Worm (Caenorhabditis elegans): ENCODE data around the gene F13H6.5.

The F13H6.5 gene

ce11 chrV:6390163-6390562 is 15.4 kb upstream of the F13H6.5 start, which contains the start of gene F57F4.1:
Gene F57F4.1, plus strand, starts transcription at chrV:6390463.
- TF ChIP-seq ztf-6 (GFP tag; IDR thresholded peaks at IDR 0.05) = no peak
- TF ChIP-seq F52B5.7 (tag; optimal IDR thresholded peaks at IDR 0.05) = no peak
- TF ChIP-seq ztf-3 (GFP tag; optimal IDR thresholded peaks at IDR 0.05) = no peak
- no peak for TF ChIP-seq repo-1 (tag; optimal IDR thresholded peaks at IDR 0.05)
- no peak for TF ChIP-seq nfya-1 (tag; optimal IDR thresholded peaks at IDR 0.05; ENCODE audit: borderline replicate concordance, insufficient read depth)
- TF ChIP-seq ceh-79 (tag; optimal IDR thresholded peaks at IDR 0.05) = no peak
- TF ChIP-seq ZK185.1 (tag; optimal IDR thresholded peaks at IDR 0.05; ENCODE audit: poor library complexity, severe bottlenecking) = no peak
- TF ChIP-seq hmg-1.2 (GFP tag; IDR thresholded peaks at IDR 0.05) = no peak
- TF ChIP-seq Y79H2A.3 (GFP tag; conservative IDR thresholded peaks at IDR 0.05) = no peak
- TF ChIP-seq egrh-3 (GFP tag; IDR thresholded peaks at IDR 0.05) = no peak
- TF ChIP-seq mel-28 (tag; optimal IDR thresholded peaks at IDR 0.05; ENCODE audit: borderline replicate concordance) = no peak
- TF ChIP-seq snpc-1.1 (tag; optimal IDR thresholded peaks at IDR 0.05; ENCODE audit: insufficient read depth) = no peak
- no peak for TF ChIP-seq nfyb-1 (GFP tag; IDR thresholded peaks at IDR 0.05)
- no peak for TF ChIP-seq F57A8.1 (GFP tag; optimal IDR thresholded peaks at IDR 0.05)
- no peak for TF ChIP-seq B0035.1 (tag; optimal IDR thresholded peaks at IDR 0.05)
- TF ChIP-seq ceh-100 (GFP tag; IDR thresholded peaks at IDR 0.05) = no peak

- TF ChIP-seq ztf-26 (tag; optimal IDR thresholded peaks at IDR 0.05) (no peak), lsy-27 (tag; optimal IDR thresholded peaks at IDR 0.05; ENCODE audit: borderline replicate concordance, insufficient read depth) (no peak), B0035.1 (tag; optimal IDR thresholded peaks at IDR 0.05) (no peak), T07F8.4 (tag; optimal IDR thresholded peaks at IDR 0.05) (no peak), nhr-27 (tag; optimal IDR thresholded peaks at IDR 0.05) (no peak), C17E4.6 (GFP tag; IDR thresholded peaks at IDR 0.05) (no peak), madf-6 (GFP tag; IDR thresholded peaks at IDR 0.05) (no peak), ztf-28 (GFP tag; IDR thresholded peaks at IDR 0.05) (no peak), mxl-1 (tag; optimal IDR thresholded peaks at IDR 0.05) (no peak), ztf-6 (GFP tag; IDR thresholded peaks at IDR 0.05) (no peak), xnd-1 (tag; optimal IDR thresholded peaks at IDR 0.05) (no peak), cebp-1 (GFP tag; IDR thresholded peaks at IDR 0.05) (no peak), cebp-1 (tag; optimal IDR thresholded peaks at IDR 0.05) (no peak), rec-8 (tag; optimal IDR thresholded peaks at IDR 0.05) (no peak), pbrm-1 (GFP tag; IDR thresholded peaks at IDR 0.05) (no peak), athp-1 (tag; optimal IDR thresholded peaks at IDR 0.05) (no peak), ztf-18 (tag; optimal IDR thresholded peaks at IDR 0.05) (no peak)
Observed at ce11 chrV:6389634-6390033, 14.9 kb upstream of the F13H6.5 start, which contains the start of gene F57F4.2. Gene F57F4.2, minus strand, starts transcription at chrV:6389734.

- no peak for TF ChIP-seq nfya-2 (GFP tag; IDR thresholded peaks at IDR 0.05)
- TF ChIP-seq lin-26 (GFP tag; IDR thresholded peaks at IDR 0.05) = no peak
- no peak for TF ChIP-seq rcor-1 (GFP tag; IDR thresholded peaks at IDR 0.05)
- TF ChIP-seq gei-17 (GFP tag; optimal IDR thresholded peaks at IDR 0.05) = no peak
- no peak for TF ChIP-seq lsy-27 (tag; optimal IDR thresholded peaks at IDR 0.05; ENCODE audit: borderline replicate concordance, insufficient read depth)
- TF ChIP-seq K11D2.4 (GFP tag; IDR thresholded peaks at IDR 0.05) = no peak
- TF ChIP-seq B0019.2 (GFP tag; conservative IDR thresholded peaks at IDR 0.05) = no peak
- TF ChIP-seq ztf-18 (tag; optimal IDR thresholded peaks at IDR 0.05) = no peak
- TF ChIP-seq die-1 (tag; optimal IDR thresholded peaks at IDR 0.05) = no peak
- TF ChIP-seq T26A5.8 (tag; optimal IDR thresholded peaks at IDR 0.05) = no peak
- no peak for TF ChIP-seq bed-1 (GFP tag; IDR thresholded peaks at IDR 0.05)
- no peak for TF ChIP-seq tlf-1 (GFP tag; optimal IDR thresholded peaks at IDR 0.05)
- TF ChIP-seq attf-3 (GFP tag; conservative IDR thresholded peaks at IDR 0.05) = no peak
- no peak for TF ChIP-seq madf-3 (GFP tag; IDR thresholded peaks at IDR 0.05)
- no peak for TF ChIP-seq attf-6 (GFP tag; IDR thresholded peaks at IDR 0.05)
Observed at ce11 chrV:6385677-6386276, 11.0 kb upstream of the F13H6.5 start.

Measured in whole organism, young adult.